Fruit fly (Drosophila melanogaster): ENCODE data around the gene Pmi.

dm6 chr3L:5820793-5821192 lies 40.9 kb downstream of the Pmi start:
- no peak for TF ChIP-seq sqz (GFP tag; optimal IDR thresholded peaks at IDR 0.05)
- TF ChIP-seq slou (GFP tag; optimal IDR thresholded peaks at IDR 0.05), result no peak
- no peak for TF ChIP-seq croc (GFP tag; conservative IDR thresholded peaks at IDR 0.05)

All from whole organism, embryonic.